Fruit fly (Drosophila melanogaster) whole organism, embryonic: Measurements from ENCODE around the gene TwdlC.
A peak's percentile ranks its signal among the peaks of the same experiment; 100 is the strongest.

Experiments
- Abd-B ChIP-seq: fragments of 200-800 bp; sonication (Bioruptor generic); optimal IDR thresholded peaks from 2 replicates; lab custom pipeline; 2018; ENCODE audit warnings: missing biosample characterization, mild to moderate bottlenecking, missing genetic modification characterization, moderate library complexity
- Bgb ChIP-seq: fragments of 200-800 bp; sonication (Bioruptor generic); IDR thresholded peaks from 2 replicates; pipeline ENCODE4 v1.3.6; 2022; ENCODE audit warnings: missing biosample characterization, missing genetic modification characterization; ENCODE audit not compliant: partially characterized antibody
- CG10543 ChIP-seq: fragments of 200-800 bp; sonication (Bioruptor generic); optimal IDR thresholded peaks from 3 replicates; lab custom pipeline; 2017; ENCODE audit warnings: missing biosample characterization, mild to moderate bottlenecking, missing genetic modification characterization, moderate library complexity
- CG11695 ChIP-seq: fragments of 200-800 bp; sonication (Bioruptor generic); IDR thresholded peaks from 3 replicates; pipeline ENCODE4 v1.3.6; 2022; ENCODE audit warnings: missing biosample characterization, missing genetic modification characterization
- CG12942 ChIP-seq: fragments of 200-800 bp; sonication (Bioruptor generic); optimal IDR thresholded peaks from 3 replicates; lab custom pipeline; 2016; ENCODE audit warnings: missing biosample characterization, missing genetic modification characterization
- CG15011 ChIP-seq: fragments of 200-800 bp; sonication (Bioruptor generic); optimal IDR thresholded peaks from 3 replicates; lab custom pipeline; 2018; ENCODE audit warnings: missing biosample characterization, mild to moderate bottlenecking, missing genetic modification characterization
- CG15073 ChIP-seq: fragments of 200-800 bp; sonication (Bioruptor generic); optimal IDR thresholded peaks from 2 replicates; lab custom pipeline; 2016; ENCODE audit warnings: missing biosample characterization, missing genetic modification characterization
- CG15514 ChIP-seq: fragments of 200-800 bp; sonication (Bioruptor generic); optimal IDR thresholded peaks from 3 replicates; lab custom pipeline; 2017; ENCODE audit warnings: missing biosample characterization, missing genetic modification characterization, mild to moderate bottlenecking, moderate library complexity, missing genetic modification reagents
- CG15696 ChIP-seq: fragments of 200-800 bp; sonication (Bioruptor generic); optimal IDR thresholded peaks from 2 replicates; lab custom pipeline; 2019; ENCODE audit warnings: missing biosample characterization, mild to moderate bottlenecking, missing genetic modification characterization, moderate library complexity
- CG1603 ChIP-seq: fragments of 200-800 bp; sonication (Bioruptor generic); optimal IDR thresholded peaks from 2 replicates; lab custom pipeline; 2019; ENCODE audit warnings: missing biosample characterization, mild to moderate bottlenecking, missing genetic modification characterization, moderate library complexity
- CG16863 ChIP-seq: fragments of 200-800 bp; sonication (Bioruptor generic); optimal IDR thresholded peaks from 3 replicates; lab custom pipeline; 2016; ENCODE audit warnings: missing biosample characterization, missing genetic modification characterization
- CG17829 ChIP-seq: fragments of 200-800 bp; optimal IDR thresholded peaks from 2 replicates; lab custom pipeline; 2019; ENCODE audit warnings: missing biosample characterization, mild to moderate bottlenecking, missing genetic modification characterization, moderate library complexity
- CG2116 ChIP-seq: fragments of 200-800 bp; sonication (Bioruptor generic); optimal IDR thresholded peaks from 3 replicates; lab custom pipeline; 2018; ENCODE audit warnings: missing biosample characterization, mild to moderate bottlenecking, missing genetic modification characterization
- CG2120 ChIP-seq: fragments of 200-800 bp; sonication (Bioruptor generic); optimal IDR thresholded peaks from 3 replicates; lab custom pipeline; 2016; ENCODE audit warnings: missing biosample characterization, missing genetic modification characterization
- CG31224 ChIP-seq: fragments of 200-800 bp; sonication (Bioruptor generic); IDR thresholded peaks from 2 replicates; pipeline ENCODE4 v1.3.6; 2022; ENCODE audit warnings: missing biosample characterization, missing genetic modification characterization
- CG3726 ChIP-seq: fragments of 200-800 bp; sonication (Bioruptor generic); IDR thresholded peaks from 3 replicates; pipeline ENCODE4, ENCODE4 v1.3.6; 2022; ENCODE audit warnings: missing biosample characterization, missing genetic modification characterization
- CG4360 ChIP-seq: fragments of 200-800 bp; sonication (Bioruptor generic); IDR thresholded peaks from 2 replicates; pipeline ENCODE4 v1.3.6; 2022; ENCODE audit warnings: missing biosample characterization, missing genetic modification characterization
- CG6654 ChIP-seq: fragments of 200-800 bp; sonication (Bioruptor generic); optimal IDR thresholded peaks from 2 replicates; lab custom pipeline; 2017; ENCODE audit warnings: missing biosample characterization, mild to moderate bottlenecking, missing genetic modification characterization
- CG6854 ChIP-seq: fragments of 200-800 bp; sonication (Bioruptor generic); optimal IDR thresholded peaks from 3 replicates; lab custom pipeline; 2017; ENCODE audit warnings: missing biosample characterization, mild to moderate bottlenecking, missing genetic modification characterization
- CG7987 ChIP-seq: fragments of 200-800 bp; sonication (Bioruptor generic); optimal IDR thresholded peaks from 2 replicates; lab custom pipeline; 2018; ENCODE audit warnings: missing biosample characterization, mild to moderate bottlenecking, missing genetic modification characterization, moderate library complexity
- CG8478 ChIP-seq: fragments of >200 bp; optimal IDR thresholded peaks from 2 replicates; lab custom pipeline; 2018
- Dll ChIP-seq: fragments of 200-800 bp; sonication (Bioruptor generic); IDR thresholded peaks from 4 replicates; pipeline ENCODE4 v1.3.6; 2022; ENCODE audit warnings: missing biosample characterization, missing genetic modification characterization; ENCODE audit not compliant: partially characterized antibody
- E2f1 ChIP-seq: fragments of 200-800 bp; sonication (Bioruptor generic); IDR thresholded peaks from 2 replicates; pipeline ENCODE4 v1.3.6; 2022; ENCODE audit warnings: missing biosample characterization, missing genetic modification characterization
- Hmr ChIP-seq: fragments of 200-800 bp; sonication (Bioruptor generic); optimal IDR thresholded peaks from 3 replicates; lab custom pipeline; 2017; ENCODE audit warnings: mild to moderate bottlenecking, missing biosample characterization, missing genetic modification reagents, missing genetic modification characterization
- Hr51 ChIP-seq, 2 experiments: fragments of 200-800 bp; sonication (Bioruptor generic); optimal IDR thresholded peaks; 2 replicates in 1 of 2; 3 replicates in 1 of 2; lab custom pipeline; 2016 to 2018; ENCODE audit warnings: missing biosample characterization in 2 of 2, missing genetic modification characterization in 2 of 2, mild to moderate bottlenecking in 1 of 2, moderate library complexity in 1 of 2
- Hsf ChIP-seq: fragments of 200-800 bp; sonication (Bioruptor generic); optimal IDR thresholded peaks from 3 replicates; lab custom pipeline; 2016; ENCODE audit warnings: missing biosample characterization, missing genetic modification characterization
- Kr ChIP-seq: fragments of 200-800 bp; sonication (Bioruptor generic); optimal IDR thresholded peaks from 2 replicates; lab custom pipeline; 2017; ENCODE audit warnings: missing biosample characterization, mild to moderate bottlenecking, missing genetic modification characterization
- Lhr ChIP-seq: fragments of 200-800 bp; sonication (Bioruptor generic); optimal IDR thresholded peaks from 3 replicates; lab custom pipeline; 2017; ENCODE audit warnings: mild to moderate bottlenecking, missing biosample characterization, missing genetic modification reagents, missing genetic modification characterization
- Neu2 ChIP-seq: fragments of 200-800 bp; sonication (Bioruptor generic); optimal IDR thresholded peaks from 3 replicates; lab custom pipeline; 2016; ENCODE audit warnings: missing biosample characterization, missing genetic modification characterization, borderline replicate concordance
- Rx ChIP-seq: fragments of 200-800 bp; sonication (Bioruptor generic); IDR thresholded peaks from 2 replicates; pipeline ENCODE4 v1.3.6; 2022; ENCODE audit warnings: missing biosample characterization, missing genetic modification characterization
- Sry-β ChIP-seq: fragments of 200-800 bp; sonication (Bioruptor generic); optimal IDR thresholded peaks from 2 replicates; lab custom pipeline; 2018; ENCODE audit warnings: missing biosample characterization, mild to moderate bottlenecking, missing genetic modification characterization, moderate library complexity
- crc ChIP-seq: fragments of 200-800 bp; sonication (Bioruptor generic); optimal IDR thresholded peaks from 2 replicates; lab custom pipeline; 2016; ENCODE audit warnings: missing biosample characterization, missing genetic modification characterization
- dm ChIP-seq: fragments of 200-800 bp; sonication (Bioruptor generic); optimal IDR thresholded peaks from 3 replicates; lab custom pipeline; 2016; ENCODE audit warnings: missing biosample characterization, missing genetic modification characterization
- ewg ChIP-seq: fragments of 200-800 bp; sonication (Bioruptor generic); optimal IDR thresholded peaks from 3 replicates; lab custom pipeline; 2017; ENCODE audit warnings: mild to moderate bottlenecking, missing biosample characterization, missing genetic modification reagents, missing genetic modification characterization
- fd102C ChIP-seq: fragments of 200-800 bp; sonication (Bioruptor generic); optimal IDR thresholded peaks from 2 replicates; lab custom pipeline; 2018; ENCODE audit warnings: missing biosample characterization, mild to moderate bottlenecking, missing genetic modification characterization, moderate library complexity
- fd3F ChIP-seq: fragments of 200-800 bp; sonication (Bioruptor generic); optimal IDR thresholded peaks from 2 replicates; lab custom pipeline; 2018; ENCODE audit warnings: missing biosample characterization, mild to moderate bottlenecking, missing genetic modification characterization, moderate library complexity
- grn ChIP-seq: fragments of 200-800 bp; sonication (Bioruptor generic); optimal IDR thresholded peaks from 3 replicates; lab custom pipeline; 2017; ENCODE audit warnings: missing biosample characterization, missing genetic modification characterization
- hkb ChIP-seq, 2 experiments: fragments of 200-800 bp in 1 of 2; fragments of >200 bp in 1 of 2; sonication (Bioruptor generic) in 1 of 2; IDR thresholded peaks in 1 of 2; optimal IDR thresholded peaks in 1 of 2; 2 replicates each; pipeline versions ENCODE4 v1.3.6 to Lab custom; 2017 to 2022; ENCODE audit warnings: missing biosample characterization in 1 of 2, missing genetic modification characterization in 1 of 2
- insv ChIP-seq, 2 experiments: fragments of 200-800 bp; sonication (Bioruptor generic); optimal IDR thresholded peaks; 3 replicates each; lab custom pipeline; 2016 to 2018; ENCODE audit warnings: missing biosample characterization in 2 of 2, missing genetic modification characterization in 2 of 2
- knrl ChIP-seq: fragments of 200-800 bp; sonication (Bioruptor generic); IDR thresholded peaks from 3 replicates; pipeline ENCODE4 v1.3.6; 2022; ENCODE audit warnings: missing biosample characterization, missing genetic modification characterization; ENCODE audit not compliant: partially characterized antibody
- mirr ChIP-seq: fragments of 200-800 bp; sonication (Bioruptor generic); optimal IDR thresholded peaks from 3 replicates; lab custom pipeline; 2018; ENCODE audit warnings: missing biosample characterization, mild to moderate bottlenecking, missing genetic modification characterization
- nau ChIP-seq: fragments of 200-800 bp; sonication (Bioruptor generic); optimal IDR thresholded peaks from 3 replicates; lab custom pipeline; 2017; ENCODE audit warnings: missing biosample characterization, mild to moderate bottlenecking, missing genetic modification characterization, missing genetic modification reagents
- nom ChIP-seq: fragments of 200-800 bp; sonication (Bioruptor generic); optimal IDR thresholded peaks from 2 replicates; lab custom pipeline; 2017; ENCODE audit warnings: missing biosample characterization, missing genetic modification characterization, mild to moderate bottlenecking, moderate library complexity, missing genetic modification reagents
- pb ChIP-seq: fragments of 200-800 bp; sonication (Bioruptor generic); optimal IDR thresholded peaks from 3 replicates; lab custom pipeline; 2016; ENCODE audit warnings: missing biosample characterization, missing genetic modification characterization
- ro ChIP-seq: fragments of 200-800 bp; sonication (Bioruptor generic); IDR thresholded peaks from 2 replicates; pipeline ENCODE4 v1.3.6; 2022; ENCODE audit warnings: missing biosample characterization, missing genetic modification characterization
- slou ChIP-seq: fragments of 200-800 bp; sonication (Bioruptor generic); optimal IDR thresholded peaks from 3 replicates; lab custom pipeline; 2016; ENCODE audit warnings: missing biosample characterization, missing genetic modification characterization
- stc ChIP-seq: fragments of 200-800 bp; sonication (Bioruptor generic); IDR thresholded peaks from 2 replicates; pipeline ENCODE4 v1.3.6; 2022; ENCODE audit warnings: missing biosample characterization, missing genetic modification characterization
- unpg ChIP-seq: fragments of 200-800 bp; sonication (Bioruptor generic); optimal IDR thresholded peaks from 3 replicates; lab custom pipeline; 2018; ENCODE audit warnings: missing biosample characterization, mild to moderate bottlenecking, missing genetic modification characterization, moderate library complexity
- vfl ChIP-seq: fragments of 200-800 bp; sonication (Bioruptor generic); optimal IDR thresholded peaks from 2 replicates; lab custom pipeline; 2016; ENCODE audit warnings: missing biosample characterization, missing genetic modification characterization

Gene TwdlC

dm6 chr3R:26952200-26952856 lies 42.3 kb upstream of the TwdlC start (continued):
- TF ChIP-seq CG16863 (GFP tag; lab: Kevin White, UChicago) (no peak), crc (GFP tag; lab: Kevin White, UChicago) (no peak), CG15073 (GFP tag; lab: Kevin White, UChicago) (no peak), stc (GFP tag; lab: Robert Waterston, UW) (no peak), CG6854 (GFP tag; lab: Kevin White, UChicago) (no peak), Hsf (GFP tag; lab: Kevin White, UChicago) (peak; percentile 13), CG12942 (GFP tag; lab: Kevin White, UChicago) (no peak), Hr51 (GFP tag; optimal IDR thresholded peaks at IDR 0.05; lab: Kevin White, UChicago) (no peak), grn (GFP tag; lab: Kevin White, UChicago) (peak; percentile 30), CG15514 (peak; percentile 33), mirr (peak; percentile 48), CG15011 (GFP tag; lab: Kevin White, UChicago) (no peak), CG6654 (no peak), CG17829 (no peak), Abd-B (GFP tag; lab: Kevin White, UChicago) (no peak), pb (GFP tag; lab: Kevin White, UChicago) (no peak), CG10543 (no peak), vfl (no peak), Dll (GFP tag; lab: Robert Waterston, UW) (no peak), CG7987 (GFP tag; lab: Kevin White, UChicago) (peak; percentile 20), CG31224 (no peak), nau (no peak), insv (GFP tag; optimal IDR thresholded peaks at IDR 0.05; lab: Kevin White, UChicago) (no peak), slou (GFP tag; lab: Kevin White, UChicago) (no peak), CG2120 (GFP tag; lab: Kevin White, UChicago) (peak; percentile 78), ro (GFP tag; lab: Robert Waterston, UW) (no peak), dm (GFP tag; lab: Kevin White, UChicago) (no peak), nom (GFP tag; lab: Kevin White, UChicago) (no peak), CG1603 (no peak)

dm6 chr3R:26952857-26953477 lies 41.7 kb upstream of the TwdlC start:
- TF ChIP-seq fd3F (GFP tag; lab: Kevin White, UChicago) = no peak
- no peak for TF ChIP-seq Rx (GFP tag; lab: Robert Waterston, UW)
- peak; percentile 70 for TF ChIP-seq grn (GFP tag; lab: Kevin White, UChicago)
- 0 out of 3 replicates have a peak, but pooled peaks have one; percentile 36 for TF ChIP-seq knrl (GFP tag; lab: Robert Waterston, UW)
- no peak for TF ChIP-seq Kr
- TF ChIP-seq Neu2 (GFP tag; lab: Kevin White, UChicago) = no peak
- TF ChIP-seq Hmr = no peak
- TF ChIP-seq CG15696 (tag; lab: Kevin White, UChicago) = no peak
- TF ChIP-seq CG11695 = no peak
- TF ChIP-seq CG2116 (GFP tag; lab: Kevin White, UChicago) = no peak
- TF ChIP-seq Lhr = no peak
- TF ChIP-seq Sry-β (GFP tag; lab: Kevin White, UChicago) = no peak
- no peak for TF ChIP-seq CG8478 (lab: Kevin White, UChicago)
- TF ChIP-seq fd102C (GFP tag; lab: Kevin White, UChicago) = no peak
- no peak for TF ChIP-seq ewg
- no peak for TF ChIP-seq unpg
- no peak for TF ChIP-seq CG4360 (GFP tag; lab: Robert Waterston, UW)
- no peak for TF ChIP-seq CG3726 (GFP tag; lab: Robert Waterston, UW)
- no peak for TF ChIP-seq hkb (optimal IDR thresholded peaks at IDR 0.05; lab: Kevin White, UChicago)
- no peak for TF ChIP-seq hkb (GFP tag; IDR thresholded peaks at IDR 0.05; lab: Robert Waterston, UW)
- TF ChIP-seq E2f1 (GFP tag; lab: Robert Waterston, UW) = no peak
- TF ChIP-seq Bgb = peak; percentile 22; the same call in 1 of the 2 replicates
